Worm (Caenorhabditis elegans): ENCODE results near the gene lips-12.

DNA sequence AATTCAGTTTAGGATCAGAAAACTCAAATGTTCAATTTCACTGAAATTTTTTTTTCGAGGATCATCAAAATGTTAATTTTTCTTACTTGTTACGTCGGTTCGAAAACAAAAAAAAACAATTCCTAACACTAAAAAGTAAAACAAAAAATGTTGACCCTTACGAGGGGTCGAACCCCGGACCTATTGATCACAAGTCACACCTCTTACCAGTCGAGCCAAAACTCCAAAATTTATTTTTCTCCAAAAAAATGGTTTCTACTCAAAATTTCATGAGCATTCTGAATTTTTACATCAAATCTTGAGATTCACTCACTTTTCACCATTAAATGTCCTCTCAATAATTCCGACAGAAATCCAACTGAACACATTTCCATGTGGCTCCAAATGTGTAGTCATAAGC lies 11.8 kb downstream of the lips-12 start:
- TF ChIP-seq nhr-76 (tag; optimal IDR thresholded peaks at IDR 0.05) (no peak), daf-12 (tag; optimal IDR thresholded peaks at IDR 0.05) (no peak), fkh-10 (GFP tag; optimal IDR thresholded peaks at IDR 0.05) (no peak), nhr-28 (tag; optimal IDR thresholded peaks at IDR 0.05) (no peak), pqm-1 (tag; optimal IDR thresholded peaks at IDR 0.05) (no peak), ama-1 (optimal IDR thresholded peaks at IDR 0.05) (no peak), nhr-77 (tag; optimal IDR thresholded peaks at IDR 0.05) (no peak), unc-62 (GFP tag; optimal IDR thresholded peaks at IDR 0.05 in 1 of 2) (no peak), unc-62 (tag; optimal IDR thresholded peaks at IDR 0.05) (no peak), lin-15B (tag; optimal IDR thresholded peaks at IDR 0.05) (no peak), unc-130 (GFP tag; optimal IDR thresholded peaks at IDR 0.05) (no peak), attf-4 (tag; optimal IDR thresholded peaks at IDR 0.05) (no peak), ztf-11 (tag; optimal IDR thresholded peaks at IDR 0.05) (no peak)
